Fruit fly (Drosophila melanogaster): ENCODE measurements around the gene Atg3.

DNA sequence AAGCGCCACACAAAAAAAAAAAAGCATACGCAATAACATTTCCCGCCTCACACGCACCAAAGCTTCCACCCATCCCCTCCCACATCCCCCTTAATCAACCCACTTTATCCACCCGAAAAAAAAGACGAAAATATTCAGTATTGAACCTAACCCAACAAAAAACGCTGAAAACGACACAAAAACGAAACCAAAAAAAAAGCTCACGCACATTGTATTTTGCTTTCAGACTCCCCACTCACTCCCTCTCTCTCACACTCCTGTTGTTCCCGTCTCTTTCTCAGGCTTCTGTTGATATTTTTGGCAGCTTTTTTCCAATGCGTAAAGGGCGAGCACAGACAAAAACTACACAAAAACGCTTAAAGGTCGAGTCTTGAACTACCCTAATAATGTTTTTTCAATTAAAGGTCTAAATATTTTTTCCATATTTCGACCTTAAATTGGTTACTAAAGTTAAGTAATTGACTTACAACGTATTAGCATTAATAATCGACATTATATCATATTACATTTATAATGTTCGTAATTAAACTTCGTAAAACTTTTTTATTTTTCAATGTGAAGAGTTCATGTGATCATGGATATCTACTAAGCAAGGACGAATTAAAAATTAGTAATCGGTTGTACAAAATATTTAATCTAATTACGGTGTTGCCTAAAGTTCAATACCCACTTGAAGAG is 38.1 kb downstream of the Atg3 start:
- TF ChIP-seq EcR (GFP tag; optimal IDR thresholded peaks at IDR 0.05): no peak
- no peak for TF ChIP-seq usp (GFP tag; optimal IDR thresholded peaks at IDR 0.05)
- no peak for TF ChIP-seq CG8478 (optimal IDR thresholded peaks at IDR 0.05)
- TF ChIP-seq Dll (optimal IDR thresholded peaks at IDR 0.05): no peak
